Worm (Caenorhabditis elegans): ENCODE data around the gene H35B03.1.

ce11 chrIV:5758695-5759094, 33.3 kb downstream of the H35B03.1 start:
- no peak for TF ChIP-seq nhr-12 (tag; optimal IDR thresholded peaks at IDR 0.05)
- TF ChIP-seq ztf-4 (tag; optimal IDR thresholded peaks at IDR 0.05) = no peak
- TF ChIP-seq egl-27 (tag; optimal IDR thresholded peaks at IDR 0.05) = no peak
- TF ChIP-seq nhr-11 (tag; optimal IDR thresholded peaks at IDR 0.05) = no peak
- TF ChIP-seq blmp-1 (tag; optimal IDR thresholded peaks at IDR 0.05; ENCODE audit: insufficient read depth) = no peak
- TF ChIP-seq ama-1 (optimal IDR thresholded peaks at IDR 0.05) = no peak
- TF ChIP-seq sem-4 (tag; optimal IDR thresholded peaks at IDR 0.05) = no peak
- TF ChIP-seq alr-1 (tag; optimal IDR thresholded peaks at IDR 0.05) = no peak
- no peak for TF ChIP-seq elt-3 (tag; optimal IDR thresholded peaks at IDR 0.05)
- no peak for TF ChIP-seq ZK546.5 (tag; optimal IDR thresholded peaks at IDR 0.05)
- TF ChIP-seq unc-39 (tag; optimal IDR thresholded peaks at IDR 0.05) = no peak

All from whole organism, L2 larva.